Worm (Caenorhabditis elegans) whole organism, L1 larva: ENCODE data around the gene F35C11.5.

Source experiments
- C04F5.9 ChIP-seq: sonication (generic microtip); optimal IDR thresholded peaks from 2 replicates; lab custom pipeline; 2016; ENCODE audit warnings: missing genetic modification characterization, missing compliant biosample characterization
- F16B12.6 ChIP-seq: fragments of 150-350 bp; optimal IDR thresholded peaks from 2 replicates; lab custom pipeline; 2014; ENCODE audit warnings: missing biosample characterization, missing genetic modification characterization
- aha-1 ChIP-seq: fragments of 150-350 bp; optimal IDR thresholded peaks from 2 replicates; lab custom pipeline; 2014; ENCODE audit warnings: missing biosample characterization, missing genetic modification characterization
- aly-2 ChIP-seq: fragments of 150-350 bp; optimal IDR thresholded peaks from 2 replicates; lab custom pipeline; 2014; ENCODE audit warnings: missing biosample characterization, missing genetic modification characterization
- ceh-90 ChIP-seq: sonication (generic microtip); optimal IDR thresholded peaks from 2 replicates; lab custom pipeline; 2016; ENCODE audit warnings: missing genetic modification characterization, missing compliant biosample characterization
- ces-1 ChIP-seq: fragments of 150-350 bp; optimal IDR thresholded peaks from 2 replicates; lab custom pipeline; 2014; ENCODE audit warnings: missing biosample characterization, missing genetic modification reagents, missing genetic modification characterization
- dsc-1 ChIP-seq: sonication (generic microtip); optimal IDR thresholded peaks from 2 replicates; lab custom pipeline; 2016; ENCODE audit warnings: mild to moderate bottlenecking, missing genetic modification characterization, missing compliant biosample characterization
- efl-1 ChIP-seq, 4 experiments: fragments of 150-350 bp; optimal IDR thresholded peaks in 3 of 4; peaks in 1 of 4; 1 replicate in 1 of 4; 2 replicates in 3 of 4; lab custom pipeline; 2014; ENCODE audit warnings: missing biosample characterization in 2 of 4, missing genetic modification characterization in 2 of 4, missing genetic modification reagents in 2 of 4
- efl-3 ChIP-seq: fragments of 200-800 bp; sonication (Bioruptor generic); optimal IDR thresholded peaks from 2 replicates; lab custom pipeline; 2018; ENCODE audit warnings: mild to moderate bottlenecking, missing genetic modification characterization, missing compliant biosample characterization
- egl-27 ChIP-seq, 2 experiments: fragments of 150-350 bp in 1 of 2; sonication (generic microtip); optimal IDR thresholded peaks; 3 replicates each; lab custom pipeline; 2017 to 2018; ENCODE audit warnings: missing biosample characterization in 2 of 2, missing genetic modification characterization in 2 of 2, missing genetic modification reagents in 2 of 2
- elt-2 ChIP-seq: sonication (generic microtip); optimal IDR thresholded peaks from 2 replicates; lab custom pipeline; 2016; ENCODE audit warnings: missing genetic modification characterization, mild to moderate bottlenecking, inconsistent platforms, missing compliant biosample characterization, missing genetic modification reagents
- elt-3 ChIP-seq, 6 experiments: fragments of 150-350 bp in 1 of 6; sonication (generic microtip); optimal IDR thresholded peaks; 2 replicates each; lab custom pipeline; 2017 to 2018; ENCODE audit warnings: missing biosample characterization in 6 of 6, missing genetic modification characterization in 6 of 6, inconsistent platforms in 1 of 6
- fkh-10 ChIP-seq: sonication (generic microtip); optimal IDR thresholded peaks from 2 replicates; lab custom pipeline; 2017; ENCODE audit warnings: missing biosample characterization, missing genetic modification reagents, missing genetic modification characterization
- fos-1 ChIP-seq: fragments of 150-350 bp; optimal IDR thresholded peaks from 2 replicates; lab custom pipeline; 2014; ENCODE audit warnings: missing biosample characterization, missing genetic modification characterization
- grh-1 ChIP-seq: fragments of 200-800 bp; sonication (Bioruptor generic); IDR thresholded peaks from 2 replicates; pipeline ENCODE4 v1.3.6; 2022; ENCODE audit warnings: missing genetic modification reagents, missing genetic modification characterization, missing compliant biosample characterization
- hlh-4 ChIP-seq: sonication (generic microtip); optimal IDR thresholded peaks from 2 replicates; lab custom pipeline; 2016; ENCODE audit warnings: mild to moderate bottlenecking, missing genetic modification characterization, missing compliant biosample characterization
- irx-1 ChIP-seq: sonication (generic microtip); optimal IDR thresholded peaks from 2 replicates; lab custom pipeline; 2016; ENCODE audit warnings: missing genetic modification characterization, missing compliant biosample characterization
- isw-1 ChIP-seq: fragments of 200-800 bp; sonication (Bioruptor generic); IDR thresholded peaks from 2 replicates; pipeline ENCODE4 v1.3.6; 2022; ENCODE audit warnings: missing genetic modification characterization, missing compliant biosample characterization
- lin-15B ChIP-seq: fragments of 150-350 bp; sonication (generic microtip); optimal IDR thresholded peaks from 3 replicates; lab custom pipeline; 2014; ENCODE audit warnings: missing biosample characterization, missing genetic modification characterization
- lin-35 ChIP-seq, 2 experiments: fragments of 150-350 bp; optimal IDR thresholded peaks; 2 replicates each; lab custom pipeline; 2014; ENCODE audit warnings: missing biosample characterization in 2 of 2, missing genetic modification characterization in 2 of 2, missing genetic modification reagents in 2 of 2
- lsy-2 ChIP-seq, 2 experiments: fragments of 150-350 bp; optimal IDR thresholded peaks; 2 replicates each; lab custom pipeline; 2014; ENCODE audit warnings: missing biosample characterization in 2 of 2, missing genetic modification characterization in 2 of 2
- mab-9 ChIP-seq: fragments of 200-800 bp; sonication (Bioruptor generic); IDR thresholded peaks from 2 replicates; pipeline ENCODE4 v1.3.6; 2022; ENCODE audit warnings: missing genetic modification reagents, missing genetic modification characterization, missing compliant biosample characterization
- nhr-12 ChIP-seq: sonication (generic microtip); optimal IDR thresholded peaks from 2 replicates; lab custom pipeline; 2017; ENCODE audit warnings: missing biosample characterization, missing genetic modification characterization
- nhr-20 ChIP-seq: sonication (generic microtip); optimal IDR thresholded peaks from 2 replicates; lab custom pipeline; 2016; ENCODE audit warnings: mild to moderate bottlenecking, missing genetic modification characterization, missing compliant biosample characterization
- nhr-237 ChIP-seq: fragments of 150-350 bp; optimal IDR thresholded peaks from 2 replicates; lab custom pipeline; 2014; ENCODE audit warnings: missing biosample characterization, missing genetic modification characterization
- nhr-28 ChIP-seq: fragments of 150-350 bp; optimal IDR thresholded peaks from 2 replicates; lab custom pipeline; 2014; ENCODE audit warnings: missing biosample characterization, missing genetic modification characterization
- nhr-71 ChIP-seq: sonication (generic microtip); optimal IDR thresholded peaks from 2 replicates; lab custom pipeline; 2016; ENCODE audit warnings: mild to moderate bottlenecking, missing genetic modification characterization, moderate library complexity, missing compliant biosample characterization
- nhr-76 ChIP-seq: sonication (generic microtip); optimal IDR thresholded peaks from 2 replicates; lab custom pipeline; 2017; ENCODE audit warnings: missing biosample characterization, missing genetic modification characterization
- nhr-85 ChIP-seq: sonication (generic microtip); peaks from one replicate; lab custom pipeline; 2016; ENCODE audit warnings: missing genetic modification characterization, inconsistent platforms, missing compliant biosample characterization
- pax-3 ChIP-seq: fragments of 200-800 bp; sonication (Bioruptor generic); optimal IDR thresholded peaks from 2 replicates; lab custom pipeline; 2018; ENCODE audit warnings: mild to moderate bottlenecking, missing genetic modification characterization, moderate library complexity, missing compliant biosample characterization
- rnt-1 ChIP-seq: sonication (generic microtip); optimal IDR thresholded peaks from 2 replicates; lab custom pipeline; 2016; ENCODE audit warnings: mild to moderate bottlenecking, missing genetic modification characterization, moderate library complexity, missing compliant biosample characterization
- skn-1 ChIP-seq: fragments of 150-350 bp; optimal IDR thresholded peaks from 2 replicates; lab custom pipeline; 2014; ENCODE audit warnings: missing biosample characterization, missing genetic modification characterization
- snpc-4 ChIP-seq: fragments of 150-350 bp; optimal IDR thresholded peaks from 2 replicates; lab custom pipeline; 2014; ENCODE audit warnings: missing biosample characterization, missing genetic modification characterization
- snu-23 ChIP-seq: sonication (generic microtip); optimal IDR thresholded peaks from 2 replicates; lab custom pipeline; 2016; ENCODE audit warnings: missing genetic modification characterization, missing compliant biosample characterization
- sox-4 ChIP-seq: sonication (generic microtip); optimal IDR thresholded peaks from 2 replicates; lab custom pipeline; 2016; ENCODE audit warnings: missing genetic modification characterization, missing compliant biosample characterization
- swsn-7 ChIP-seq: sonication (generic microtip); optimal IDR thresholded peaks from 2 replicates; lab custom pipeline; 2016; ENCODE audit warnings: missing genetic modification characterization, missing compliant biosample characterization
- tbx-2 ChIP-seq: sonication (generic microtip); optimal IDR thresholded peaks from 2 replicates; lab custom pipeline; 2016; ENCODE audit warnings: missing genetic modification characterization, missing compliant biosample characterization
- tlp-1 ChIP-seq: fragments of 150-350 bp; optimal IDR thresholded peaks from 2 replicates; lab custom pipeline; 2014; ENCODE audit warnings: missing biosample characterization, missing genetic modification characterization
- unc-130 ChIP-seq: fragments of 150-350 bp; optimal IDR thresholded peaks from 2 replicates; lab custom pipeline; 2017; ENCODE audit warnings: missing biosample characterization, missing genetic modification characterization, inconsistent platforms
- unc-62 ChIP-seq: fragments of 150-350 bp; optimal IDR thresholded peaks from 2 replicates; lab custom pipeline; 2014; ENCODE audit warnings: missing biosample characterization, missing genetic modification reagents, missing genetic modification characterization
- unc-98 ChIP-seq: fragments of 200-800 bp; sonication (Bioruptor generic); IDR thresholded peaks from 2 replicates; pipeline ENCODE4 v1.3.6; 2022; ENCODE audit warnings: missing genetic modification characterization, missing compliant biosample characterization
- xbp-1 ChIP-seq: sonication (generic microtip); optimal IDR thresholded peaks from 2 replicates; lab custom pipeline; 2016; ENCODE audit warnings: missing genetic modification characterization, missing compliant biosample characterization
- zag-1 ChIP-seq: fragments of 150-350 bp; optimal IDR thresholded peaks from 2 replicates; lab custom pipeline; 2014; ENCODE audit warnings: missing biosample characterization, missing genetic modification characterization

Gene F35C11.5

DNA sequence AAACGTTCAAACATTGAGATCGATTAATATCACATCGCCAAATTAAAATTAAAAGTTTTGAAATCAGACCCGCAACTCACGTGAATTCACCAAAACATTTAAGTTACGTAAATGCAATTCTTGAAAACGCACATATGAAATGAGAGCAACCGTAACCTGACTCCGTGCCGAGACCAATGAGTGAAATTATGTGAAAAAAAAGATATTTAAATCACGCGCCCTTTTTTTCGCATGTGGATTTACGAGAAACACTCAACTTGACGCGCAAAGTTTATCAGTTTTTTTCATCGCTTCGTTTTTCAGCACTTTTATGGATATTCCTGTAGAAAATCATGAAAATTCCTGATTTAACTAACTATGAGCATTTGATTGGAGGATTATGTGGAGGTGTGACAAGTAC lies 22.5 kb downstream of the F35C11.5 start, which contains the start of the genes gei-14 and slc-25A32 (continued):
- TF ChIP-seq nhr-28 (tag; lab: Kevin White, UChicago): no peak
- no peak for TF ChIP-seq nhr-76 (tag; lab: Kevin White, UChicago)
- TF ChIP-seq tbx-2 (tag; lab: Kevin White, UChicago): peak; percentile 4
- TF ChIP-seq snpc-4 (tag; lab: Kevin White, UChicago): no peak
- peak; percentile 39 for TF ChIP-seq skn-1
- no peak for TF ChIP-seq dsc-1 (tag; lab: Kevin White, UChicago)
- TF ChIP-seq lin-35 (GFP tag; optimal IDR thresholded peaks at IDR 0.05; lab: Kevin White, UChicago): peak; percentile 91 to 96
- peak; percentile 92 to 95 for TF ChIP-seq efl-1 (optimal IDR thresholded peaks at IDR 0.05; lab: Kevin White, UChicago)
- TF ChIP-seq efl-1 (GFP tag; optimal IDR thresholded peaks at IDR 0.05 in 1 of 2; lab: Kevin White, UChicago): peak; percentile 90 to 99
- no peak for TF ChIP-seq zag-1 (tag; lab: Kevin White, UChicago)
- TF ChIP-seq nhr-71 (tag; lab: Kevin White, UChicago): peak; percentile 46
- no peak for TF ChIP-seq hlh-4
- no peak for TF ChIP-seq ceh-90 (tag; lab: Kevin White, UChicago)
- TF ChIP-seq F16B12.6 (tag; lab: Kevin White, UChicago): peak; percentile 78
- no peak for TF ChIP-seq efl-3
- TF ChIP-seq C04F5.9 (tag; lab: Kevin White, UChicago): no peak
- TF ChIP-seq fkh-10 (GFP tag; lab: Kevin White, UChicago): no peak
- no peak for TF ChIP-seq nhr-237 (tag; lab: Kevin White, UChicago)
- no peak for TF ChIP-seq aha-1 (tag; lab: Kevin White, UChicago)
- peak; percentile 13 for TF ChIP-seq xbp-1 (tag; lab: Kevin White, UChicago)
- peak; percentile 33 for TF ChIP-seq rnt-1 (tag; lab: Kevin White, UChicago)
- TF ChIP-seq nhr-12 (tag; lab: Kevin White, UChicago): no peak
- TF ChIP-seq tlp-1 (tag; lab: Kevin White, UChicago): no peak
- peak; percentile 1 for TF ChIP-seq fos-1
- TF ChIP-seq unc-62: no peak
- no peak for TF ChIP-seq aly-2 (tag; lab: Kevin White, UChicago)
- no peak for TF ChIP-seq unc-98
- no peak for TF ChIP-seq pax-3 (tag; lab: Kevin White, UChicago)
- peak; percentile 18 for TF ChIP-seq nhr-20 (tag; lab: Kevin White, UChicago)
- TF ChIP-seq swsn-7: no peak
- no peak for TF ChIP-seq irx-1 (tag; lab: Kevin White, UChicago)
- TF ChIP-seq elt-3 (tag; optimal IDR thresholded peaks at IDR 0.05; lab: Kevin White, UChicago): peak in 1 of 6 experiments; percentile 24
- peak; percentile 65 for TF ChIP-seq nhr-85 (tag; lab: Kevin White, UChicago)
- TF ChIP-seq mab-9 (GFP tag; lab: Robert Waterston, UW): no peak
- no peak for TF ChIP-seq ces-1 (GFP tag; lab: Kevin White, UChicago)
- no peak for TF ChIP-seq sox-4
- peak; percentile 68 to 81 for TF ChIP-seq lsy-2 (tag; optimal IDR thresholded peaks at IDR 0.05; lab: Kevin White, UChicago)
- peak; percentile 53 for TF ChIP-seq lin-15B (tag; lab: Kevin White, UChicago)
- no peak for TF ChIP-seq grh-1
- TF ChIP-seq unc-130 (tag; lab: Kevin White, UChicago): no peak

DNA sequence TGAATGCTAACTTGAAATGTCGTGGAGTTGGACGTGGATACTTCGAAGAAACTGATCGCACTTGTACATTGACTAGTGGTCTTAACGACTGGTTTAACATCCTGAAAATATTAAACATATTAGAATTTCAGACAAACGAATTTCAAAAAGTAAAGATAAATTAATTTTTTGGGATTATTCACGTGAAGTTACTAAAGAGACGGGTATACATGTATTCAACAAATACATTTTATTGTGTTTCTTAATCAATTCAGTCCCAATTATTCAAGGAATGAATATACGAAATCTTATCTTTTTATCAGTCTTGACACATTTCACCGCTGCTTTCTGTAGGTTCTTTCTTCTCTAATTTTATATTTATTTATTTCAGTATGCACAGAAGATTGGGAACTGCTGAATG lies 24.9 kb downstream of the F35C11.5 start, which contains the start of the genes mrpl-10 and clec-142:
Gene mrpl-10, minus strand, starts transcription at position 101 of the 400 bp plus-strand sequence.
Gene clec-142, plus strand, starts transcription at position 264 of the 400 bp plus-strand sequence.
- TF ChIP-seq sox-4 (no peak), elt-2 (no peak), egl-27 (tag; optimal IDR thresholded peaks at IDR 0.05; lab: Kevin White, UChicago) (no peak), grh-1 (no peak), unc-130 (tag; lab: Kevin White, UChicago) (no peak), isw-1 (GFP tag; lab: Robert Waterston, UW) (no peak), aha-1 (tag; lab: Kevin White, UChicago) (no peak), snu-23 (no peak), C04F5.9 (tag; lab: Kevin White, UChicago) (no peak), nhr-71 (tag; lab: Kevin White, UChicago) (no peak), rnt-1 (tag; lab: Kevin White, UChicago) (no peak)
